Worm (Caenorhabditis elegans): Measurements from ENCODE around the gene C18D11.3.

ce11 chrIII:11808818-11809217 lies 14.4 kb upstream of the C18D11.3 start, which contains the start of gene C18D11.9:
- TF ChIP-seq him-1 (tag; optimal IDR thresholded peaks at IDR 0.05) (no peak), W03F9.2 (tag; optimal IDR thresholded peaks at IDR 0.05) (no peak)

All from whole organism, L4/young adult.